Worm (Caenorhabditis elegans) whole organism, young adult: ENCODE data around the gene C17H11.5.

Experiments
- B0019.2 ChIP-seq: fragments of 200-800 bp; sonication (Bioruptor generic); conservative IDR thresholded peaks from 2 replicates; pipeline ENCODE4 v1.3.6; 2022; ENCODE audit warnings: missing genetic modification reagents, missing genetic modification characterization, missing compliant biosample characterization
- B0035.1 ChIP-seq: sonication (generic microtip); optimal IDR thresholded peaks from 2 replicates; lab custom pipeline; 2016; ENCODE audit warnings: missing genetic modification characterization, mild to moderate bottlenecking, missing compliant biosample characterization, missing genotype, missing genetic modification reagents
- B0261.1 ChIP-seq: sonication (generic microtip); optimal IDR thresholded peaks from 2 replicates; lab custom pipeline; 2016; ENCODE audit warnings: mild to moderate bottlenecking, missing genetic modification characterization, moderate library complexity, missing compliant biosample characterization
- B0336.3 ChIP-seq: fragments of 200-800 bp; sonication (Bioruptor generic); IDR thresholded peaks from 2 replicates; pipeline ENCODE4 v1.3.6; 2022; ENCODE audit warnings: missing genetic modification characterization, missing compliant biosample characterization
- C06A6.2 ChIP-seq: fragments of 200-800 bp; sonication (Bioruptor generic); conservative IDR thresholded peaks from 2 replicates; pipeline ENCODE4 v1.3.6; 2022; ENCODE audit warnings: missing genetic modification characterization, missing compliant biosample characterization
- C17E4.6 ChIP-seq: fragments of 200-800 bp; sonication (Bioruptor generic); IDR thresholded peaks from 2 replicates; pipeline ENCODE4 v1.3.6; 2022; ENCODE audit warnings: missing genetic modification reagents, missing genetic modification characterization, missing compliant biosample characterization
- D2030.7 ChIP-seq: fragments of 200-800 bp; sonication (Bioruptor generic); IDR thresholded peaks from 2 replicates; pipeline ENCODE4 v1.3.6; 2022; ENCODE audit warnings: missing genetic modification reagents, missing genetic modification characterization, missing compliant biosample characterization
- F10E7.11 ChIP-seq: sonication (generic microtip); optimal IDR thresholded peaks from 2 replicates; lab custom pipeline; 2017; ENCODE audit warnings: mild to moderate bottlenecking, missing genetic modification characterization, moderate library complexity, missing compliant biosample characterization
- F55B11.4 ChIP-seq: sonication (generic microtip); optimal IDR thresholded peaks from 2 replicates; lab custom pipeline; 2016; ENCODE audit warnings: missing compliant biosample characterization, missing genetic modification characterization, borderline replicate concordance; ENCODE audit not compliant: insufficient read depth
- K12H6.12 ChIP-seq: fragments of 200-800 bp; sonication (Bioruptor generic); optimal IDR thresholded peaks from 2 replicates; lab custom pipeline; 2018; ENCODE audit warnings: mild to moderate bottlenecking, missing genetic modification characterization, missing compliant biosample characterization
- T07F8.4 ChIP-seq: sonication (generic microtip); optimal IDR thresholded peaks from 2 replicates; lab custom pipeline; 2016; ENCODE audit warnings: mild to moderate bottlenecking, missing genetic modification characterization, moderate library complexity, missing compliant biosample characterization
- Y53F4B.3 ChIP-seq: fragments of 200-800 bp; sonication (Bioruptor generic); IDR thresholded peaks from 2 replicates; pipeline ENCODE4 v1.3.6; 2022; ENCODE audit warnings: missing genetic modification reagents, missing genetic modification characterization, missing compliant biosample characterization
- Y53G8AR.9 ChIP-seq: fragments of 200-800 bp; sonication (Bioruptor generic); conservative IDR thresholded peaks from 2 replicates; pipeline ENCODE4 v1.3.6; 2022; ENCODE audit warnings: missing genetic modification reagents, missing genetic modification characterization, missing compliant biosample characterization
- Y67H2A.10 ChIP-seq: fragments of 200-800 bp; sonication (Bioruptor generic); conservative IDR thresholded peaks from 2 replicates; pipeline ENCODE4 v1.3.6; 2022; ENCODE audit warnings: missing genetic modification reagents, missing genetic modification characterization, missing compliant biosample characterization
- Y79H2A.3 ChIP-seq: fragments of 200-800 bp; sonication (Bioruptor generic); conservative IDR thresholded peaks from 2 replicates; pipeline ENCODE4 v1.3.6; 2022; ENCODE audit warnings: missing genetic modification reagents, missing genetic modification characterization, missing compliant biosample characterization
- ZK185.1 ChIP-seq: sonication (generic microtip); optimal IDR thresholded peaks from 2 replicates; lab custom pipeline; 2016; ENCODE audit warnings: mild to moderate bottlenecking, missing genetic modification characterization, missing compliant biosample characterization; ENCODE audit not compliant: poor library complexity, severe bottlenecking
- ama-1 ChIP-seq, 3 experiments: fragments of 150-350 bp in 1 of 3; sonication (generic microtip) in 2 of 3; optimal IDR thresholded peaks; 2 replicates each; lab custom pipeline; 2014 to 2018; ENCODE audit warnings: missing biosample characterization in 2 of 3, missing genetic modification characterization in 2 of 3, missing genetic modification reagents in 2 of 3
- attf-5 ChIP-seq: fragments of 200-800 bp; sonication (Bioruptor generic); optimal IDR thresholded peaks from 2 replicates; lab custom pipeline; 2018; ENCODE audit warnings: mild to moderate bottlenecking, missing genetic modification characterization, missing compliant biosample characterization
- bed-1 ChIP-seq: fragments of 200-800 bp; sonication (Bioruptor generic); IDR thresholded peaks from 2 replicates; pipeline ENCODE4 v1.3.6; 2022; ENCODE audit warnings: missing genetic modification reagents, missing genetic modification characterization, missing compliant biosample characterization
- cebp-1 ChIP-seq, 2 experiments: fragments of 200-800 bp in 1 of 2; sonication (Bioruptor generic) in 1 of 2; sonication (generic microtip) in 1 of 2; IDR thresholded peaks in 1 of 2; optimal IDR thresholded peaks in 1 of 2; 2 replicates each; pipeline versions ENCODE4 v1.3.6 to Lab custom; 2017 to 2022; ENCODE audit warnings: missing compliant biosample characterization in 2 of 2, missing genetic modification characterization in 2 of 2, mild to moderate bottlenecking in 1 of 2, missing genetic modification reagents in 1 of 2, moderate library complexity in 1 of 2
- ceh-27 ChIP-seq: fragments of 200-800 bp; sonication (Bioruptor generic); optimal IDR thresholded peaks from 2 replicates; lab custom pipeline; 2018; ENCODE audit warnings: mild to moderate bottlenecking, missing genetic modification characterization, moderate library complexity, missing compliant biosample characterization
- ceh-79 ChIP-seq: sonication (generic microtip); optimal IDR thresholded peaks from 2 replicates; lab custom pipeline; 2017; ENCODE audit warnings: mild to moderate bottlenecking, missing genetic modification characterization, missing compliant biosample characterization
- ceh-91 ChIP-seq: fragments of 200-800 bp; sonication (Bioruptor generic); IDR thresholded peaks from 2 replicates; pipeline ENCODE4 v1.3.6; 2022; ENCODE audit warnings: missing genetic modification reagents, missing genetic modification characterization, missing compliant biosample characterization
- dox-1 ChIP-seq: fragments of 200-800 bp; sonication (Bioruptor generic); IDR thresholded peaks from 2 replicates; pipeline ENCODE4 v1.3.6; 2022; ENCODE audit warnings: missing genetic modification reagents, missing genetic modification characterization, missing compliant biosample characterization
- dpl-1 ChIP-seq: fragments of 150-350 bp; optimal IDR thresholded peaks from 2 replicates; lab custom pipeline; 2014; ENCODE audit warnings: missing biosample characterization, missing genetic modification reagents, missing genetic modification characterization
- egrh-3 ChIP-seq: fragments of 200-800 bp; sonication (Bioruptor generic); IDR thresholded peaks from 2 replicates; pipeline ENCODE4 v1.3.6; 2022; ENCODE audit warnings: missing genetic modification reagents, missing genetic modification characterization, missing compliant biosample characterization
- ekl-4 ChIP-seq: fragments of 200-800 bp; sonication (Bioruptor generic); IDR thresholded peaks from 2 replicates; pipeline ENCODE4 v1.3.6; 2022; ENCODE audit warnings: missing genetic modification reagents, missing genetic modification characterization, missing compliant biosample characterization
- ets-4 ChIP-seq: fragments of 200-800 bp; sonication (Bioruptor generic); optimal IDR thresholded peaks from 2 replicates; lab custom pipeline; 2018; ENCODE audit warnings: mild to moderate bottlenecking, missing genetic modification characterization, missing compliant biosample characterization
- him-1 ChIP-seq: sonication (generic microtip); optimal IDR thresholded peaks from 2 replicates; lab custom pipeline; 2016; ENCODE audit warnings: missing genotype, missing genetic modification reagents, missing genetic modification characterization, missing compliant biosample characterization
- hlh-12 ChIP-seq: sonication (generic microtip); optimal IDR thresholded peaks from 2 replicates; lab custom pipeline; 2016; ENCODE audit warnings: missing genetic modification characterization, missing compliant biosample characterization
- hsf-1 ChIP-seq: fragments of 200-800 bp; sonication (Bioruptor generic); IDR thresholded peaks from 2 replicates; pipeline ENCODE4 v1.3.6; 2022; ENCODE audit warnings: missing genetic modification reagents, missing genetic modification characterization, missing compliant biosample characterization
- let-526 ChIP-seq: fragments of 200-800 bp; sonication (Bioruptor generic); IDR thresholded peaks from 2 replicates; pipeline ENCODE4 v1.3.6; 2022; ENCODE audit warnings: missing genetic modification reagents, missing genetic modification characterization, missing compliant biosample characterization
- let-607 ChIP-seq, 2 experiments: fragments of 200-800 bp in 1 of 2; sonication (Bioruptor generic) in 1 of 2; sonication (generic microtip) in 1 of 2; optimal IDR thresholded peaks; 2 replicates each; lab custom pipeline; 2016 to 2018; ENCODE audit warnings: mild to moderate bottlenecking in 2 of 2, missing compliant biosample characterization in 2 of 2, missing genetic modification characterization in 2 of 2, moderate library complexity in 2 of 2, missing genotype in 1 of 2
- lin-40 ChIP-seq: sonication (generic microtip); optimal IDR thresholded peaks from 2 replicates; lab custom pipeline; 2016; ENCODE audit warnings: missing genetic modification characterization, mild to moderate bottlenecking, missing compliant biosample characterization, missing genotype, missing genetic modification reagents
- lin-54 ChIP-seq: fragments of 200-800 bp; sonication (Bioruptor generic); optimal IDR thresholded peaks from 2 replicates; lab custom pipeline; 2018; ENCODE audit warnings: mild to moderate bottlenecking, missing genetic modification characterization, missing compliant biosample characterization
- madf-6 ChIP-seq: fragments of 200-800 bp; sonication (Bioruptor generic); IDR thresholded peaks from 2 replicates; pipeline ENCODE4 v1.3.6; 2022; ENCODE audit warnings: missing genetic modification reagents, missing genetic modification characterization, missing compliant biosample characterization
- madf-8 ChIP-seq: fragments of 200-800 bp; sonication (Bioruptor generic); conservative IDR thresholded peaks from 2 replicates; pipeline ENCODE4 v1.3.6; 2022; ENCODE audit warnings: missing genetic modification reagents, missing genetic modification characterization, missing compliant biosample characterization
- mcd-1 ChIP-seq: fragments of 200-800 bp; sonication (Bioruptor generic); IDR thresholded peaks from 2 replicates; pipeline ENCODE4 v1.3.6; 2022; ENCODE audit warnings: missing genetic modification reagents, missing genetic modification characterization, missing compliant biosample characterization
- mel-28 ChIP-seq: sonication (generic microtip); optimal IDR thresholded peaks from 2 replicates; lab custom pipeline; 2016; ENCODE audit warnings: borderline replicate concordance, mild to moderate bottlenecking, missing genetic modification characterization, missing compliant biosample characterization
- snpc-3.4 ChIP-seq: sonication (generic microtip); optimal IDR thresholded peaks from 2 replicates; lab custom pipeline; 2017; ENCODE audit warnings: missing genetic modification characterization, mild to moderate bottlenecking, missing compliant biosample characterization, antibody characterized with exemption, moderate library complexity, missing genotype, missing genetic modification reagents
- snpc-4 ChIP-seq, 5 experiments: fragments of 150-350 bp in 1 of 5; sonication (generic microtip) in 4 of 5; optimal IDR thresholded peaks; 2 replicates each; lab custom pipeline; 2014 to 2018; ENCODE audit warnings: missing genetic modification characterization in 5 of 5, missing biosample characterization in 3 of 5, antibody characterized with exemption in 2 of 5, mild to moderate bottlenecking in 2 of 5, missing compliant biosample characterization in 2 of 5, missing genotype in 2 of 5, moderate library complexity in 2 of 5, missing genetic modification reagents in 1 of 5
- sptf-2 ChIP-seq: fragments of 200-800 bp; sonication (Bioruptor generic); optimal IDR thresholded peaks from 2 replicates; lab custom pipeline; 2018; ENCODE audit warnings: mild to moderate bottlenecking, missing genetic modification characterization, missing compliant biosample characterization
- tbp1 ChIP-seq: fragments of 200-800 bp; sonication (Bioruptor generic); optimal IDR thresholded peaks from 2 replicates; lab custom pipeline; 2018; ENCODE audit warnings: mild to moderate bottlenecking, missing genetic modification characterization, missing compliant biosample characterization
- zfh-2 ChIP-seq: fragments of 200-800 bp; sonication (Bioruptor generic); conservative IDR thresholded peaks from 2 replicates; pipeline ENCODE4 v1.3.6; 2022; ENCODE audit warnings: missing genetic modification reagents, missing genetic modification characterization, missing compliant biosample characterization
- ztf-18 ChIP-seq: sonication (generic microtip); optimal IDR thresholded peaks from 2 replicates; lab custom pipeline; 2016; ENCODE audit warnings: missing genotype, mild to moderate bottlenecking, missing genetic modification characterization, missing compliant biosample characterization
- ztf-25 ChIP-seq: fragments of 200-800 bp; sonication (Bioruptor generic); IDR thresholded peaks from 2 replicates; pipeline ENCODE4 v1.3.6; 2022; ENCODE audit warnings: missing genetic modification reagents, missing genetic modification characterization, missing compliant biosample characterization
- ztf-28 ChIP-seq: fragments of 200-800 bp; sonication (Bioruptor generic); IDR thresholded peaks from 2 replicates; pipeline ENCODE4 v1.3.6; 2022; ENCODE audit warnings: missing genetic modification reagents, missing genetic modification characterization, missing compliant biosample characterization

The C17H11.5 gene

ce11 chrX:8151409-8151808 is 33.5 kb downstream of the C17H11.5 start (continued):
- peak; percentile 10 for TF ChIP-seq ceh-79 (tag; lab: Kevin White, UChicago)
- TF ChIP-seq K12H6.12 (tag; lab: Kevin White, UChicago) = no peak
- no peak for TF ChIP-seq ztf-25 (GFP tag; lab: Robert Waterston, UW)
- TF ChIP-seq F10E7.11 (tag; lab: Kevin White, UChicago) = no peak
- no peak for TF ChIP-seq madf-6 (GFP tag; lab: Robert Waterston, UW)
- 0 out of 2 replicates have a peak, but pooled peaks have one; percentile 27 for TF ChIP-seq zfh-2 (GFP tag; lab: Robert Waterston, UW)
- TF ChIP-seq Y53F4B.3 (GFP tag; lab: Robert Waterston, UW) = no peak
- no peak for TF ChIP-seq B0019.2 (GFP tag; lab: Robert Waterston, UW)
- peak; percentile 36 for TF ChIP-seq ztf-18 (tag; lab: Kevin White, UChicago)
- TF ChIP-seq attf-5 (GFP tag; lab: Kevin White, UChicago) = no peak
- peak; percentile 64 for TF ChIP-seq him-1
- TF ChIP-seq ztf-28 (GFP tag; lab: Robert Waterston, UW) = no peak
- no peak for TF ChIP-seq ceh-91
- TF ChIP-seq bed-1 = no peak
- no peak for TF ChIP-seq ekl-4 (GFP tag; lab: Robert Waterston, UW)
- no peak for TF ChIP-seq hsf-1
- TF ChIP-seq hlh-12 (tag; lab: Kevin White, UChicago) = no peak
- TF ChIP-seq ets-4 = no peak
- peak; percentile 50; the same call in 1 of the 2 replicates for TF ChIP-seq dox-1 (GFP tag; lab: Robert Waterston, UW)
- no peak for TF ChIP-seq egrh-3
- TF ChIP-seq Y79H2A.3 (GFP tag; lab: Robert Waterston, UW) = no peak
- no peak for TF ChIP-seq dpl-1
- TF ChIP-seq C06A6.2 (GFP tag; lab: Robert Waterston, UW) = no peak
- no peak for TF ChIP-seq snpc-3.4 (tag; lab: Kevin White, UChicago)
- no peak for TF ChIP-seq lin-54 (GFP tag; lab: Kevin White, UChicago)
- TF ChIP-seq B0261.1 (tag; lab: Kevin White, UChicago) = peak; percentile 70
- TF ChIP-seq ceh-27 (GFP tag; lab: Kevin White, UChicago) = no peak
- no peak for TF ChIP-seq F55B11.4 (tag; lab: Kevin White, UChicago)
- no peak for TF ChIP-seq lin-40 (tag; lab: Kevin White, UChicago)
- no peak for TF ChIP-seq Y53G8AR.9 (GFP tag; lab: Robert Waterston, UW)
- TF ChIP-seq mcd-1 (GFP tag; lab: Robert Waterston, UW) = no peak
- TF ChIP-seq sptf-2 (GFP tag; lab: Kevin White, UChicago) = no peak
- no peak for TF ChIP-seq let-607 (tag; optimal IDR thresholded peaks at IDR 0.05; lab: Kevin White, UChicago)
- no peak for TF ChIP-seq cebp-1 (GFP tag; IDR thresholded peaks at IDR 0.05; lab: Robert Waterston, UW)
- TF ChIP-seq cebp-1 (tag; optimal IDR thresholded peaks at IDR 0.05; lab: Kevin White, UChicago) = no peak
- peak; percentile 85 for TF ChIP-seq tbp1 (GFP tag; lab: Kevin White, UChicago)
- TF ChIP-seq snpc-4 (GFP tag; optimal IDR thresholded peaks at IDR 0.05; lab: Kevin White, UChicago) = no peak
- TF ChIP-seq snpc-4 (tag; optimal IDR thresholded peaks at IDR 0.05; lab: Kevin White, UChicago) = peak in 1 of 4 experiments; percentile 53
- no peak for TF ChIP-seq C17E4.6
- no peak for TF ChIP-seq Y67H2A.10 (GFP tag; lab: Robert Waterston, UW)
- peak; percentile 67 for TF ChIP-seq D2030.7 (GFP tag; lab: Robert Waterston, UW)
- TF ChIP-seq B0336.3 = no peak
- no peak for TF ChIP-seq T07F8.4 (tag; lab: Kevin White, UChicago)
- TF ChIP-seq ama-1 (optimal IDR thresholded peaks at IDR 0.05; lab: Kevin White, UChicago) = no peak
- no peak for TF ChIP-seq ama-1 (GFP tag; optimal IDR thresholded peaks at IDR 0.05; lab: Kevin White, UChicago)
- no peak for TF ChIP-seq mel-28
- no peak for TF ChIP-seq let-526
- TF ChIP-seq B0035.1 (tag; lab: Kevin White, UChicago) = no peak
- TF ChIP-seq madf-8 (GFP tag; lab: Robert Waterston, UW) = no peak
- TF ChIP-seq ZK185.1 (tag; lab: Kevin White, UChicago) = no peak
